Worm (Caenorhabditis elegans): ENCODE measurements around the gene nhr-164.

DNA sequence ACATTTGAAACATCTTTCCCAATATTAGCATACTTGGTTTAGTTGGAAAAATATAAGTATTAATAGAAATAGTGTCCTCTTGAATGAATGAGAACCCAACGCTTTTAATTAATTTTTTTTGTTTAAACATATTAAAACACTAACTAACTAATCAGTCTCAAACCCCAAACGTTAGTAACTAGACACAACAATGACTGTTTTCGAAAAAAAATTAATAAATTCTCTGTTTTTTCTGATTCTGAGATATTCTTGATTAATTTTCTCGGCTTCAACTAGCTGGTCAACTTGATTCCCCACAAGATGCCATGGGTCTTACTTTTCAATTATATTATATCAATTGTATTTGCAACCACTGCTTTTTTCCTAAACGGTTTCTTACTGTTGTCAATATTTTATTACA is 16.5 kb upstream of the nhr-164 start, which contains the start of gene srbc-76:
- TF ChIP-seq him-1 (tag; optimal IDR thresholded peaks at IDR 0.05) = no peak
- TF ChIP-seq W03F9.2 (tag; optimal IDR thresholded peaks at IDR 0.05) = no peak

Measured in whole organism, L4/young adult.